Worm (Caenorhabditis elegans): ENCODE data around the gene Y71H2B.2.

ce11 chrIII:2636137-2636536, 13.2 kb downstream of the Y71H2B.2 start, which contains the start of gene zmp-2:
- TF ChIP-seq tbp1 (GFP tag; optimal IDR thresholded peaks at IDR 0.05) (no peak), B0336.3 (GFP tag; IDR thresholded peaks at IDR 0.05) (no peak), C17E4.6 (GFP tag; IDR thresholded peaks at IDR 0.05) (no peak), lir-1 (GFP tag; conservative IDR thresholded peaks at IDR 0.05) (no peak), rec-8 (tag; optimal IDR thresholded peaks at IDR 0.05) (no peak), him-1 (tag; optimal IDR thresholded peaks at IDR 0.05) (no peak), ccch-3 (GFP tag; optimal IDR thresholded peaks at IDR 0.05) (no peak), Y53F4B.3 (GFP tag; IDR thresholded peaks at IDR 0.05) (no peak), B0261.1 (tag; optimal IDR thresholded peaks at IDR 0.05) (no peak), B0019.2 (GFP tag; conservative IDR thresholded peaks at IDR 0.05) (no peak), die-1 (tag; optimal IDR thresholded peaks at IDR 0.05) (no peak), attf-5 (GFP tag; optimal IDR thresholded peaks at IDR 0.05) (no peak), unc-130 (GFP tag; optimal IDR thresholded peaks at IDR 0.05) (no peak)
